Worm (Caenorhabditis elegans) whole organism, early embryonic: ENCODE data around the gene zmp-5.

ENCODE experiments used
- B0310.2 ChIP-seq: sonication (generic microtip); optimal IDR thresholded peaks from 2 replicates; lab custom pipeline; 2016; ENCODE audit warnings: mild to moderate bottlenecking, missing genetic modification characterization, missing compliant biosample characterization
- F13C5.2 ChIP-seq: sonication (generic microtip); optimal IDR thresholded peaks from 2 replicates; lab custom pipeline; 2017; ENCODE audit warnings: mild to moderate bottlenecking, missing genetic modification characterization, inconsistent platforms, missing compliant biosample characterization
- aly-1 ChIP-seq: sonication (generic microtip); optimal IDR thresholded peaks from 2 replicates; lab custom pipeline; 2016; ENCODE audit warnings: missing genetic modification characterization, missing compliant biosample characterization
- ama-1 ChIP-seq: fragments of 150-350 bp; optimal IDR thresholded peaks from 2 replicates; lab custom pipeline; 2014
- ceh-13 ChIP-seq: fragments of 200-800 bp; sonication (Bioruptor generic); optimal IDR thresholded peaks from 2 replicates; lab custom pipeline; 2018; ENCODE audit warnings: mild to moderate bottlenecking, missing genetic modification characterization, missing compliant biosample characterization
- ceh-36 ChIP-seq: sonication (generic microtip); optimal IDR thresholded peaks from 2 replicates; lab custom pipeline; 2016; ENCODE audit warnings: missing genetic modification characterization, inconsistent platforms, missing compliant biosample characterization
- ets-7 ChIP-seq: sonication (generic microtip); optimal IDR thresholded peaks from 2 replicates; lab custom pipeline; 2016; ENCODE audit warnings: missing genotype, missing genetic modification characterization, missing compliant biosample characterization
- flt-1 ChIP-seq: fragments of 200-800 bp; sonication (Bioruptor generic); IDR thresholded peaks from 2 replicates; pipeline ENCODE4 v1.3.6; 2022; ENCODE audit warnings: missing genetic modification characterization, missing compliant biosample characterization
- hmbx-1 ChIP-seq: sonication (generic microtip); optimal IDR thresholded peaks from 2 replicates; lab custom pipeline; 2016; ENCODE audit warnings: mild to moderate bottlenecking, missing genetic modification characterization, missing compliant biosample characterization
- hmg-4 ChIP-seq: fragments of 200-800 bp; sonication (Bioruptor generic); optimal IDR thresholded peaks from 2 replicates; lab custom pipeline; 2018; ENCODE audit warnings: mild to moderate bottlenecking, missing genetic modification characterization, missing compliant biosample characterization
- hnd-1 ChIP-seq: sonication (generic microtip); optimal IDR thresholded peaks from 2 replicates; lab custom pipeline; 2016; ENCODE audit warnings: missing genetic modification characterization, missing compliant biosample characterization
- pes-1 ChIP-seq: fragments of 200-800 bp; sonication (Bioruptor generic); IDR thresholded peaks from 2 replicates; pipeline ENCODE4 v1.3.6; 2022; ENCODE audit warnings: missing genetic modification reagents, missing genetic modification characterization, missing compliant biosample characterization
- scrt-1 ChIP-seq: fragments of 200-800 bp; sonication (Bioruptor generic); IDR thresholded peaks from 2 replicates; pipeline ENCODE4 v1.3.6; 2022; ENCODE audit warnings: missing genetic modification characterization, missing compliant biosample characterization
- sea-1 ChIP-seq: fragments of 200-800 bp; sonication (Bioruptor generic); conservative IDR thresholded peaks from 2 replicates; pipeline ENCODE4 v1.3.6; 2022; ENCODE audit warnings: missing genetic modification characterization, missing compliant biosample characterization
- tbx-11 ChIP-seq: fragments of 200-800 bp; sonication (Bioruptor generic); IDR thresholded peaks from 2 replicates; pipeline ENCODE4 v1.3.6; 2022; ENCODE audit warnings: missing genetic modification characterization, missing compliant biosample characterization
- tbx-37 ChIP-seq: fragments of 200-800 bp; sonication (Bioruptor generic); conservative IDR thresholded peaks from 2 replicates; pipeline ENCODE4 v1.3.6; 2022; ENCODE audit warnings: missing genetic modification reagents, missing genetic modification characterization, missing compliant biosample characterization
- tra-4 ChIP-seq: sonication (generic microtip); optimal IDR thresholded peaks from 2 replicates; lab custom pipeline; 2017; ENCODE audit warnings: missing genetic modification characterization, missing compliant biosample characterization

zmp-5 gene

DNA sequence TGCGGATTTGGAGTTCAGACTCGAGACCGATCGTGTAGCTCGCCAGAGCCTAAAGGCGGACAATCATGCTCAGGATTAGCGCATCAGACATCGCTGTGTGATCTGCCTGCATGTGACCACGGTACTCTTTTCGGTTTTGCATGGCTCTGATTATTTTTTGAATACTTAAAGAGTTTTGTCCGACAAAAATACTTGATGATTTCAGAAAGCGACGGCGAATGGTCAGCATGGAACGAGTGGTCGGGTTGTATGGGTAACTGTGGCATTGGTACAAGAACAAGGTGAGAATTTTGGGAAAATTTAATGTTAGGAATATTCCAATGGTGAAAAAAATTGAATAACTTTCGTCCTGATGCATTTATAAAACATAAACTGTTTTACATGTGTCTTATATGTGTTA lies 40.6 kb downstream of the zmp-5 start:
- TF ChIP-seq hmg-4 (GFP tag; lab: Kevin White, UChicago) (no peak), ama-1 (lab: Kevin White, UChicago) (no peak), tra-4 (tag; lab: Kevin White, UChicago) (no peak), flt-1 (GFP tag; lab: Robert Waterston, UW) (no peak), pes-1 (no peak), aly-1 (tag; lab: Kevin White, UChicago) (no peak), tbx-11 (GFP tag; lab: Robert Waterston, UW) (no peak), ceh-36 (tag; lab: Kevin White, UChicago) (no peak), hnd-1 (tag; lab: Kevin White, UChicago) (no peak), sea-1 (GFP tag; lab: Robert Waterston, UW) (no peak), tbx-37 (GFP tag; lab: Robert Waterston, UW) (no peak)

DNA sequence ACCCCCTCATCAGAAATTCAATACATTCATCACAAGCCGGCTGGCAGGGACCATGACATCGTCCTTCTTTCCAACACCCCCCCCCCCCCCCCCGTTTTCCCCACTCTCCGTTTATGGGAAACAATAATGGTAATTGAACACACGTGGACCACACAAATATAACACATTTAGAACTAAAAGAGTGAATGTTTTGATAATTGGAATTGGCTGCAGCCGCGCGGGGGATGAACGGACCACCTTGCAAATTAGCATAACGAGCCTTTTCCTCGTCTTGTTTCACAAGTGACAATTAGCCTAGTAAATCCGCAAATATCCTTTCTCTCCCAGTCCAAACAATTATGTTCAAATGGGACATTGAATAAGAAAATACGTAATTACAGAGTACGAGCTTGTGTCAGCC lies 41.7 kb downstream of the zmp-5 start:
- TF ChIP-seq hmg-4 (GFP tag; lab: Kevin White, UChicago), result peak; percentile 59
- no peak for TF ChIP-seq tra-4 (tag; lab: Kevin White, UChicago)
- TF ChIP-seq ceh-36 (tag; lab: Kevin White, UChicago), result peak; percentile 10

DNA sequence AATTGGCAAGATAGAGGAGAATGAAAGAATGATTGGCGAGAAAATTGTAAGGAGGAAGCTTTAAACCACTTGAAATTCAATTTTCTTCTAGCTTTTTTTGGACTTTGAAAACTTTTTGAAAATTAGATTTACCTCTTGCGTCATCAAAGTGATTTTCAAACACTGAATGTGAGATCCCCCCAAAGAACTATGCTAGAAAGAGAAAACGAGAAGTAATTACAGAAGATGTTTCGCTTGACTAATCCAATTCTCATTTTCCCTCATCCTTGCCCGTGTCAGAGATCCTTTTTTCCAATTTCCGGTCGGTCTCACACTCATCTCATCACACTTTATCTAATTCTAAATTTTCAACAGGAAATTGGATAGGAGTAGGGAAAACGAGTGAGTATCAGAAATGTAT lies 43.0 kb downstream of the zmp-5 start:
- TF ChIP-seq ceh-13 (GFP tag; lab: Kevin White, UChicago) (no peak), hmbx-1 (tag; lab: Kevin White, UChicago) (no peak), B0310.2 (no peak), ets-7 (tag; lab: Kevin White, UChicago) (no peak), F13C5.2 (tag; lab: Kevin White, UChicago) (no peak), tra-4 (tag; lab: Kevin White, UChicago) (no peak), scrt-1 (GFP tag; lab: Robert Waterston, UW) (no peak), pes-1 (no peak), ama-1 (lab: Kevin White, UChicago) (no peak), hnd-1 (tag; lab: Kevin White, UChicago) (no peak), tbx-11 (GFP tag; lab: Robert Waterston, UW) (no peak), flt-1 (GFP tag; lab: Robert Waterston, UW) (no peak), hmg-4 (GFP tag; lab: Kevin White, UChicago) (no peak), tbx-37 (GFP tag; lab: Robert Waterston, UW) (no peak), sea-1 (GFP tag; lab: Robert Waterston, UW) (no peak), aly-1 (tag; lab: Kevin White, UChicago) (no peak)

DNA sequence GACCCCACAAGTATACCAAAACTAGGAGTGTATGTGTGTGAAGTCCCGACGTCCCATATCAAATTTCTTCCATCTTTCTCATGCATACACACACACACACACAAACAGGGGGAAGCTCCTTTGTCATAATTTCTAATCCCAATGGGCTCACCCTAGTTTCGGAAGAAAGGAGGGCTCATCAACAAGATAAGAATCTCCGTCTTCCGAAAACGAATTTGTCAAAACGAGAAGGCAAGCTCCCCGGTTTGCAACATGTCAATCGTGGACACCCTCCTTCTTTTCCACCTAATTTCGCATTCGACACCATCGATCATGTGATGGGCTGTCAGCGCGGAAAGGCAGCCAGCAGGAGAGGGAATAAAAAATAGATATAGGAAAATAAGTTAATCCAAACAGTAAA lies 43.4 kb downstream of the zmp-5 start:
- no peak for TF ChIP-seq scrt-1 (GFP tag; lab: Robert Waterston, UW)
- no peak for TF ChIP-seq ama-1 (lab: Kevin White, UChicago)
- TF ChIP-seq ets-7 (tag; lab: Kevin White, UChicago), result no peak
- TF ChIP-seq flt-1 (GFP tag; lab: Robert Waterston, UW), result no peak
- TF ChIP-seq hmbx-1 (tag; lab: Kevin White, UChicago), result no peak
- no peak for TF ChIP-seq ceh-13 (GFP tag; lab: Kevin White, UChicago)
- TF ChIP-seq hmg-4 (GFP tag; lab: Kevin White, UChicago), result no peak
- TF ChIP-seq sea-1 (GFP tag; lab: Robert Waterston, UW), result no peak
- no peak for TF ChIP-seq tbx-11 (GFP tag; lab: Robert Waterston, UW)
- no peak for TF ChIP-seq B0310.2
- no peak for TF ChIP-seq tbx-37 (GFP tag; lab: Robert Waterston, UW)
- no peak for TF ChIP-seq ceh-36 (tag; lab: Kevin White, UChicago)
- no peak for TF ChIP-seq pes-1
- no peak for TF ChIP-seq hnd-1 (tag; lab: Kevin White, UChicago)
- TF ChIP-seq tra-4 (tag; lab: Kevin White, UChicago), result no peak

DNA sequence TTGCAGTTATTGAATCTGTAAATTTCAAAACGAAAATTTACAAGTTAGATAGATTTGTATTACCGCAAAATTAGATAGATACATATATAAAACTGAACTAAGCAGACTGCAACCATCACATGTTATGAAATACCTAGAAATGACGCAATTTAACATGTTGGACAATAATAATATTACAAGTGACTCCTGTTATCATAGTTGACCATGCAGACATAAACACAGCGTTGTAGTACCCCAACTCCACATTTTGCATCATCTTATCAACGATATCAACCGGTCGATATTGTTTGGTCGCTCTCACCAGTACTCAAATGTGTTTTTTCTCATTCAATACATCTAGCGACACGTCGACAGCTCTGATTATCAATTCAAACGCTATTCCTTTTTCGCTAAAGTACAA lies 44.4 kb downstream of the zmp-5 start, which contains the start of gene ugt-50:
Gene ugt-50 (plus strand): TSS at position 268 of the 400 bp plus-strand sequence.
- TF ChIP-seq hmbx-1 (tag; lab: Kevin White, UChicago) (no peak), tbx-37 (GFP tag; lab: Robert Waterston, UW) (no peak), ceh-13 (GFP tag; lab: Kevin White, UChicago) (no peak), B0310.2 (no peak), tra-4 (tag; lab: Kevin White, UChicago) (no peak), pes-1 (no peak), F13C5.2 (tag; lab: Kevin White, UChicago) (no peak), ceh-36 (tag; lab: Kevin White, UChicago) (no peak), flt-1 (GFP tag; lab: Robert Waterston, UW) (no peak), sea-1 (GFP tag; lab: Robert Waterston, UW) (no peak), aly-1 (tag; lab: Kevin White, UChicago) (no peak), hmg-4 (GFP tag; lab: Kevin White, UChicago) (no peak), hnd-1 (tag; lab: Kevin White, UChicago) (no peak), tbx-11 (GFP tag; lab: Robert Waterston, UW) (no peak), ama-1 (lab: Kevin White, UChicago) (no peak), scrt-1 (GFP tag; lab: Robert Waterston, UW) (no peak), ets-7 (tag; lab: Kevin White, UChicago) (no peak)

DNA sequence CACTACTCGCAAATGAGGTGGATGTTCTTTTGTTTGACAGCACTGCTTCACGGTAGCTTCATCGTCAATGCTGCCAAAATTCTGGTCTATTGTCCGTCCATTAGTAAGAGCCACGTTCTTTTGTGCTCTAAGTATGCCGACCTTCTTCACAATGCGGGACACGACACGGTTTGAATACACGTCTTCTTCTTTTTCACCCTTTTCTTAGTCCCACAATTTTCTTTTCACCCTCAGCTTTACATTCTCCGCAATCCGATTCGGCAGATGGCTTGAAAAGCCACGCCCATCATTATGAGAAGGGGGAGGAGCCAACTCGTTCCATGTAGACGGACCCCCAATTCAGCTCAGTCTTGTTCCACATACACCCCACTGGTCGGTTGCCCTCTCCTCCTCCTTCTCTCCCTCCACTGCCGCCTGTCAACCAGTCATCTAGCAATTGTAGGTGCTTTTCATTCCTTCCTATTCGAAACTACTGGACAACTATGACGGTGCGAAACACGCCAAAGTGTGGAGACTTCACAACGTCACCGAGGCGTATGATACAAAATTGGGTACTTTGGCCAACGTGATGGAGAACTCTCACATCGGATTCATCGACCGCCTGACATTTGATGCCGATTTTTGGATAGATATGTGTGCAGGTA lies 44.9 kb downstream of the zmp-5 start:
- TF ChIP-seq ceh-13 (GFP tag; lab: Kevin White, UChicago) (no peak), aly-1 (tag; lab: Kevin White, UChicago) (peak; percentile 71), hmg-4 (GFP tag; lab: Kevin White, UChicago) (peak; percentile 66), F13C5.2 (tag; lab: Kevin White, UChicago) (peak; percentile 63), hmbx-1 (tag; lab: Kevin White, UChicago) (no peak), B0310.2 (no peak), scrt-1 (GFP tag; lab: Robert Waterston, UW) (0 out of 2 replicates have a peak, but pooled peaks have one; percentile 39), tbx-37 (GFP tag; lab: Robert Waterston, UW) (no peak), ets-7 (tag; lab: Kevin White, UChicago) (no peak), pes-1 (peak; percentile 18; the same call in 1 of the 2 replicates), flt-1 (GFP tag; lab: Robert Waterston, UW) (no peak), tbx-11 (GFP tag; lab: Robert Waterston, UW) (0 out of 2 replicates have a peak, but pooled peaks have one; percentile 34), hnd-1 (tag; lab: Kevin White, UChicago) (no peak), ceh-36 (tag; lab: Kevin White, UChicago) (no peak), sea-1 (GFP tag; lab: Robert Waterston, UW) (no peak), ama-1 (lab: Kevin White, UChicago) (peak; percentile 96), tra-4 (tag; lab: Kevin White, UChicago) (no peak)
